Worm (Caenorhabditis elegans): ENCODE data around the gene rpt-4.

The rpt-4 gene

ce11 chrII:79166-79565 lies 33.1 kb upstream of the rpt-4 start, which contains the start of gene C23H3.9 (continued):
- TF ChIP-seq egl-18 (GFP tag; IDR thresholded peaks at IDR 0.05) (no peak), lin-35 (GFP tag; optimal IDR thresholded peaks at IDR 0.05) (no peak), cebp-2 (GFP tag; IDR thresholded peaks at IDR 0.05) (no peak)

ce11 chrII:76662-77061 lies 30.6 kb upstream of the rpt-4 start:
- TF ChIP-seq C17E4.6 (GFP tag; IDR thresholded peaks at IDR 0.05) (no peak), Y67H2A.10 (GFP tag; conservative IDR thresholded peaks at IDR 0.05) (no peak), madf-8 (GFP tag; conservative IDR thresholded peaks at IDR 0.05) (no peak), nhr-80 (tag; optimal IDR thresholded peaks at IDR 0.05) (peak; percentile 82), lag-1 (GFP tag; IDR thresholded peaks at IDR 0.05) (no peak), aptf-3 (GFP tag; IDR thresholded peaks at IDR 0.05) (no peak), dox-1 (GFP tag; IDR thresholded peaks at IDR 0.05) (0 out of 2 replicates have a peak, but pooled peaks have one; percentile 22), dpl-1 (GFP tag; optimal IDR thresholded peaks at IDR 0.05) (no peak), F23B12.7 (tag; optimal IDR thresholded peaks at IDR 0.05; ENCODE audit: insufficient read depth) (no peak), nhr-179 (tag; optimal IDR thresholded peaks at IDR 0.05) (no peak), lin-26 (GFP tag; IDR thresholded peaks at IDR 0.05) (no peak), ztf-22 (GFP tag; optimal IDR thresholded peaks at IDR 0.05) (no peak), sea-2 (GFP tag; IDR thresholded peaks at IDR 0.05) (no peak)

- no peak for TF ChIP-seq dpl-1 (GFP tag; optimal IDR thresholded peaks at IDR 0.05)
- TF ChIP-seq nfyb-1 (GFP tag; IDR thresholded peaks at IDR 0.05): no peak
- no peak for TF ChIP-seq snpc-4 (GFP tag; optimal IDR thresholded peaks at IDR 0.05)
- no peak for TF ChIP-seq snpc-4 (tag; optimal IDR thresholded peaks at IDR 0.05)
- no peak for TF ChIP-seq F49E8.2 (tag; optimal IDR thresholded peaks at IDR 0.05; ENCODE audit: insufficient read depth)
- TF ChIP-seq ceh-40 (GFP tag; IDR thresholded peaks at IDR 0.05): no peak
- TF ChIP-seq rec-8 (tag; optimal IDR thresholded peaks at IDR 0.05): no peak
- TF ChIP-seq nhr-120 (GFP tag; IDR thresholded peaks at IDR 0.05): no peak
- no peak for TF ChIP-seq nhr-80 (tag; optimal IDR thresholded peaks at IDR 0.05)
- no peak for TF ChIP-seq ama-1 (optimal IDR thresholded peaks at IDR 0.05)
- no peak for TF ChIP-seq ama-1 (GFP tag; optimal IDR thresholded peaks at IDR 0.05)
- no peak for TF ChIP-seq F23B12.7 (tag; optimal IDR thresholded peaks at IDR 0.05; ENCODE audit: insufficient read depth)
- no peak for TF ChIP-seq F57A8.1 (GFP tag; optimal IDR thresholded peaks at IDR 0.05)
- TF ChIP-seq aptf-2 (GFP tag; conservative IDR thresholded peaks at IDR 0.05): no peak
- no peak for TF ChIP-seq rpc-1 (optimal IDR thresholded peaks at IDR 0.05)
- no peak for TF ChIP-seq rpc-1 (tag; optimal IDR thresholded peaks at IDR 0.05)
- no peak for TF ChIP-seq T07F8.4 (tag; optimal IDR thresholded peaks at IDR 0.05)
- TF ChIP-seq D2030.7 (GFP tag; IDR thresholded peaks at IDR 0.05): no peak
- no peak for TF ChIP-seq cebp-1 (GFP tag; IDR thresholded peaks at IDR 0.05)
- TF ChIP-seq cebp-1 (tag; optimal IDR thresholded peaks at IDR 0.05): no peak
- TF ChIP-seq repo-1 (tag; optimal IDR thresholded peaks at IDR 0.05): no peak
These were observed 29.8 kb upstream of the rpt-4 start for ce11 chrII:75831-76230.

- TF ChIP-seq nhr-90 (tag; optimal IDR thresholded peaks at IDR 0.05) (no peak), F49E8.2 (tag; optimal IDR thresholded peaks at IDR 0.05; ENCODE audit: insufficient read depth) (no peak), rpc-1 (optimal IDR thresholded peaks at IDR 0.05) (no peak), rpc-1 (tag; optimal IDR thresholded peaks at IDR 0.05) (no peak), Y53G8AR.9 (GFP tag; conservative IDR thresholded peaks at IDR 0.05) (no peak), F23B12.7 (tag; optimal IDR thresholded peaks at IDR 0.05; ENCODE audit: insufficient read depth) (no peak), Y56A3A.18 (GFP tag; IDR thresholded peaks at IDR 0.05) (no peak), F57C9.4 (tag; optimal IDR thresholded peaks at IDR 0.05) (no peak), snpc-1.3 (tag; optimal IDR thresholded peaks at IDR 0.05; ENCODE audit: insufficient read depth) (no peak), lin-54 (GFP tag; optimal IDR thresholded peaks at IDR 0.05) (no peak), ceh-91 (GFP tag; IDR thresholded peaks at IDR 0.05) (no peak), zim-3 (tag; optimal IDR thresholded peaks at IDR 0.05) (no peak), D2030.7 (GFP tag; IDR thresholded peaks at IDR 0.05) (no peak), nhr-120 (GFP tag; IDR thresholded peaks at IDR 0.05) (no peak), ceh-79 (tag; optimal IDR thresholded peaks at IDR 0.05) (no peak), ekl-4 (GFP tag; IDR thresholded peaks at IDR 0.05) (no peak)
These were observed 27.9 kb upstream of the rpt-4 start for ce11 chrII:73892-74291.

All from whole organism, young adult.